Fruit fly (Drosophila melanogaster) whole organism, embryonic: ENCODE measurements around the gene Mdr65.

Source experiments
- Atf-2 ChIP-seq: fragments of 200-800 bp; sonication (Bioruptor generic); optimal IDR thresholded peaks from 2 replicates; lab custom pipeline; 2016; ENCODE audit warnings: missing biosample characterization, missing genetic modification characterization
- Awh ChIP-seq: fragments of 200-800 bp; sonication (Bioruptor generic); IDR thresholded peaks from 2 replicates; pipeline ENCODE4, ENCODE4 v1.3.6; 2022; ENCODE audit warnings: missing biosample characterization, missing genetic modification characterization
- CG11723 ChIP-seq: fragments of 200-800 bp; sonication (Bioruptor generic); optimal IDR thresholded peaks from 2 replicates; lab custom pipeline; 2017; ENCODE audit warnings: missing biosample characterization, mild to moderate bottlenecking, missing genetic modification characterization
- CG1233 ChIP-seq: fragments of 200-800 bp; sonication (Bioruptor generic); optimal IDR thresholded peaks from 4 replicates; lab custom pipeline; 2018; ENCODE audit warnings: missing biosample characterization, mild to moderate bottlenecking, missing genetic modification characterization
- CG12659 ChIP-seq: fragments of 200-800 bp; sonication (Bioruptor generic); optimal IDR thresholded peaks from 3 replicates; lab custom pipeline; 2017; ENCODE audit warnings: mild to moderate bottlenecking, missing biosample characterization, missing genetic modification reagents, missing genetic modification characterization
- CG13287 ChIP-seq: fragments of 200-800 bp; sonication (Bioruptor generic); IDR thresholded peaks from 2 replicates; pipeline ENCODE4 v1.3.6; 2022; ENCODE audit warnings: missing biosample characterization, missing genetic modification characterization; ENCODE audit not compliant: partially characterized antibody
- CG13624 ChIP-seq: fragments of 200-800 bp; sonication (Bioruptor generic); optimal IDR thresholded peaks from 2 replicates; lab custom pipeline; 2016; ENCODE audit warnings: missing biosample characterization, missing genetic modification characterization
- CG1529 ChIP-seq: fragments of 200-800 bp; sonication (Bioruptor generic); optimal IDR thresholded peaks from 3 replicates; lab custom pipeline; 2018; ENCODE audit warnings: missing biosample characterization, missing genetic modification characterization
- CG1602 ChIP-seq: fragments of 200-800 bp; sonication (Bioruptor generic); optimal IDR thresholded peaks from 3 replicates; lab custom pipeline; 2016; ENCODE audit warnings: missing biosample characterization, missing genetic modification characterization
- CG18764 ChIP-seq: fragments of 200-800 bp; sonication (Bioruptor generic); optimal IDR thresholded peaks from 3 replicates; lab custom pipeline; 2016; ENCODE audit warnings: missing biosample characterization, missing genetic modification characterization
- CG2202 ChIP-seq: fragments of 200-800 bp; sonication (Bioruptor generic); optimal IDR thresholded peaks from 2 replicates; lab custom pipeline; 2018; ENCODE audit warnings: missing biosample characterization, mild to moderate bottlenecking, missing genetic modification characterization
- CG2678 ChIP-seq: fragments of 200-800 bp; sonication (Bioruptor generic); optimal IDR thresholded peaks from 3 replicates; lab custom pipeline; 2019; ENCODE audit warnings: missing biosample characterization, mild to moderate bottlenecking, missing genetic modification characterization, moderate library complexity
- CG2712 ChIP-seq: fragments of 200-800 bp; optimal IDR thresholded peaks from 3 replicates; lab custom pipeline; 2019; ENCODE audit warnings: missing biosample characterization, mild to moderate bottlenecking, missing genetic modification characterization, moderate library complexity
- CG3847 ChIP-seq: fragments of 200-800 bp; sonication (Bioruptor generic); IDR thresholded peaks from 2 replicates; pipeline ENCODE4 v1.3.6; 2022; ENCODE audit warnings: missing biosample characterization, missing genetic modification characterization
- CG3995 ChIP-seq: fragments of 200-800 bp; sonication (Bioruptor generic); optimal IDR thresholded peaks from 3 replicates; lab custom pipeline; 2016; ENCODE audit warnings: missing biosample characterization, missing genetic modification characterization
- CG6272 ChIP-seq: fragments of 200-800 bp; sonication (Bioruptor generic); IDR thresholded peaks from 2 replicates; pipeline ENCODE4 v1.3.6; 2022; ENCODE audit warnings: missing biosample characterization, missing genetic modification characterization
- CG6791 ChIP-seq: fragments of 200-800 bp; sonication (Bioruptor generic); IDR thresholded peaks from 3 replicates; pipeline ENCODE4 v1.3.6; 2022; ENCODE audit warnings: missing biosample characterization, missing genetic modification characterization; ENCODE audit not compliant: partially characterized antibody
- CG8388 ChIP-seq: fragments of 200-800 bp; sonication (Bioruptor generic); optimal IDR thresholded peaks from 2 replicates; lab custom pipeline; 2019; ENCODE audit warnings: missing biosample characterization, mild to moderate bottlenecking, missing genetic modification characterization, moderate library complexity
- CG8924 ChIP-seq: fragments of 200-800 bp; optimal IDR thresholded peaks from 3 replicates; lab custom pipeline; 2019; ENCODE audit warnings: missing biosample characterization, mild to moderate bottlenecking, missing genetic modification characterization, moderate library complexity
- CG9727 ChIP-seq: fragments of 200-800 bp; sonication (Bioruptor generic); optimal IDR thresholded peaks from 3 replicates; lab custom pipeline; 2017; ENCODE audit warnings: missing biosample characterization, mild to moderate bottlenecking, missing genetic modification characterization
- Camta ChIP-seq: fragments of 200-800 bp; sonication (Bioruptor generic); optimal IDR thresholded peaks from 2 replicates; lab custom pipeline; 2016; ENCODE audit warnings: missing biosample characterization, missing genetic modification characterization
- CrebB ChIP-seq: fragments of 200-800 bp; sonication (Bioruptor generic); optimal IDR thresholded peaks from 3 replicates; lab custom pipeline; 2018; ENCODE audit warnings: missing biosample characterization, mild to moderate bottlenecking, missing genetic modification characterization
- D19A ChIP-seq: fragments of 200-800 bp; optimal IDR thresholded peaks from 3 replicates; lab custom pipeline; 2019; ENCODE audit warnings: missing biosample characterization, mild to moderate bottlenecking, missing genetic modification characterization, moderate library complexity
- Nf-YB ChIP-seq: fragments of 200-800 bp; sonication (Bioruptor generic); optimal IDR thresholded peaks from 3 replicates; lab custom pipeline; 2019; ENCODE audit warnings: missing biosample characterization, mild to moderate bottlenecking, missing genetic modification characterization, moderate library complexity
- Nf-YC ChIP-seq: fragments of 200-800 bp; optimal IDR thresholded peaks from 3 replicates; lab custom pipeline; 2019; ENCODE audit warnings: missing biosample characterization, mild to moderate bottlenecking, missing genetic modification characterization, moderate library complexity
- NfI ChIP-seq: fragments of 200-800 bp; sonication (Bioruptor generic); optimal IDR thresholded peaks from 3 replicates; lab custom pipeline; 2018; ENCODE audit warnings: missing biosample characterization, mild to moderate bottlenecking, missing genetic modification characterization, moderate library complexity
- Sry-δ ChIP-seq: fragments of 200-800 bp; sonication (Bioruptor generic); optimal IDR thresholded peaks from 2 replicates; lab custom pipeline; 2016; ENCODE audit warnings: missing biosample characterization, missing genetic modification characterization
- aop ChIP-seq: fragments of 200-800 bp; sonication (Bioruptor generic); IDR thresholded peaks from 2 replicates; pipeline ENCODE4 v1.3.6; 2022; ENCODE audit warnings: missing biosample characterization, missing genetic modification characterization
- bigmax ChIP-seq: fragments of 200-800 bp; sonication (Bioruptor generic); optimal IDR thresholded peaks from 2 replicates; lab custom pipeline; 2018; ENCODE audit warnings: missing biosample characterization, mild to moderate bottlenecking, missing genetic modification characterization
- bowl ChIP-seq: fragments of 200-800 bp; sonication (Bioruptor generic); IDR thresholded peaks from 2 replicates; pipeline ENCODE4 v1.3.6; 2022; ENCODE audit warnings: missing biosample characterization, missing genetic modification characterization
- br ChIP-seq: fragments of >200 bp; optimal IDR thresholded peaks from 2 replicates; lab custom pipeline; 2017
- btn ChIP-seq: fragments of 200-800 bp; sonication (Bioruptor generic); optimal IDR thresholded peaks from 2 replicates; lab custom pipeline; 2016; ENCODE audit warnings: missing biosample characterization, missing genetic modification characterization
- cg ChIP-seq: fragments of 200-800 bp; sonication (Bioruptor generic); optimal IDR thresholded peaks from 3 replicates; lab custom pipeline; 2019; ENCODE audit warnings: missing biosample characterization, mild to moderate bottlenecking, missing genetic modification characterization, moderate library complexity
- crol ChIP-seq: fragments of 200-800 bp; sonication (Bioruptor generic); IDR thresholded peaks from 2 replicates; pipeline ENCODE4 v1.3.6; 2022; ENCODE audit warnings: missing biosample characterization, missing genetic modification characterization
- dm ChIP-seq: fragments of 200-800 bp; sonication (Bioruptor generic); optimal IDR thresholded peaks from 3 replicates; lab custom pipeline; 2016; ENCODE audit warnings: missing biosample characterization, missing genetic modification characterization
- emc ChIP-seq: fragments of 200-800 bp; sonication (Bioruptor generic); optimal IDR thresholded peaks from 2 replicates; lab custom pipeline; 2016; ENCODE audit warnings: missing biosample characterization, missing genetic modification characterization
- gfzf ChIP-seq: fragments of 200-800 bp; sonication (Bioruptor generic); optimal IDR thresholded peaks from 2 replicates; lab custom pipeline; 2016; ENCODE audit warnings: missing biosample characterization, mild to moderate bottlenecking, missing genetic modification characterization, moderate library complexity
- gt ChIP-seq: fragments of 200-800 bp; sonication (Bioruptor generic); IDR thresholded peaks from 2 replicates; pipeline ENCODE4 v1.3.6; 2022; ENCODE audit warnings: missing biosample characterization, missing genetic modification characterization
- hb ChIP-seq: fragments of 200-800 bp; sonication (Bioruptor generic); IDR thresholded peaks from 3 replicates; pipeline ENCODE4 v1.3.6; 2022; ENCODE audit warnings: missing biosample characterization, missing genetic modification characterization; ENCODE audit not compliant: partially characterized antibody
- hkb ChIP-seq, 2 experiments: fragments of 200-800 bp in 1 of 2; fragments of >200 bp in 1 of 2; sonication (Bioruptor generic) in 1 of 2; IDR thresholded peaks in 1 of 2; optimal IDR thresholded peaks in 1 of 2; 2 replicates each; pipeline versions ENCODE4 v1.3.6 to Lab custom; 2017 to 2022; ENCODE audit warnings: missing biosample characterization in 1 of 2, missing genetic modification characterization in 1 of 2
- inv ChIP-seq: fragments of 200-800 bp; sonication (Bioruptor generic); IDR thresholded peaks from 2 replicates; pipeline ENCODE4 v1.3.6; 2022; ENCODE audit warnings: missing biosample characterization, missing genetic modification characterization; ENCODE audit not compliant: partially characterized antibody
- jigr1 ChIP-seq: fragments of 200-800 bp; sonication (Bioruptor generic); IDR thresholded peaks from 3 replicates; pipeline ENCODE4 v1.3.6; 2022; ENCODE audit warnings: missing biosample characterization, missing genetic modification characterization
- kah ChIP-seq: fragments of 200-800 bp; sonication (Bioruptor generic); optimal IDR thresholded peaks from 2 replicates; lab custom pipeline; 2018; ENCODE audit warnings: missing biosample characterization, mild to moderate bottlenecking, missing genetic modification characterization
- lab ChIP-seq: fragments of 200-800 bp; sonication (Bioruptor generic); optimal IDR thresholded peaks from 3 replicates; lab custom pipeline; 2017; ENCODE audit warnings: missing biosample characterization, missing genetic modification characterization, mild to moderate bottlenecking, moderate library complexity, missing genetic modification reagents
- odd ChIP-seq: fragments of 200-800 bp; sonication (Bioruptor generic); optimal IDR thresholded peaks from 2 replicates; lab custom pipeline; 2017; ENCODE audit warnings: missing biosample characterization, mild to moderate bottlenecking, missing genetic modification characterization
- row ChIP-seq: fragments of 200-800 bp; sonication (Bioruptor generic); IDR thresholded peaks from 3 replicates; pipeline ENCODE4 v1.3.6; 2022; ENCODE audit warnings: missing biosample characterization, missing genetic modification characterization
- salm ChIP-seq: fragments of 200-800 bp; sonication (Bioruptor generic); optimal IDR thresholded peaks from 2 replicates; lab custom pipeline; 2018; ENCODE audit warnings: missing biosample characterization, mild to moderate bottlenecking, missing genetic modification characterization
- slou ChIP-seq: fragments of 200-800 bp; sonication (Bioruptor generic); optimal IDR thresholded peaks from 3 replicates; lab custom pipeline; 2016; ENCODE audit warnings: missing biosample characterization, missing genetic modification characterization
- toy ChIP-seq: fragments of 200-800 bp; sonication (Bioruptor generic); IDR thresholded peaks from 2 replicates; pipeline ENCODE4 v1.3.6; 2022; ENCODE audit warnings: missing biosample characterization, missing genetic modification characterization

Mdr65 gene

DNA sequence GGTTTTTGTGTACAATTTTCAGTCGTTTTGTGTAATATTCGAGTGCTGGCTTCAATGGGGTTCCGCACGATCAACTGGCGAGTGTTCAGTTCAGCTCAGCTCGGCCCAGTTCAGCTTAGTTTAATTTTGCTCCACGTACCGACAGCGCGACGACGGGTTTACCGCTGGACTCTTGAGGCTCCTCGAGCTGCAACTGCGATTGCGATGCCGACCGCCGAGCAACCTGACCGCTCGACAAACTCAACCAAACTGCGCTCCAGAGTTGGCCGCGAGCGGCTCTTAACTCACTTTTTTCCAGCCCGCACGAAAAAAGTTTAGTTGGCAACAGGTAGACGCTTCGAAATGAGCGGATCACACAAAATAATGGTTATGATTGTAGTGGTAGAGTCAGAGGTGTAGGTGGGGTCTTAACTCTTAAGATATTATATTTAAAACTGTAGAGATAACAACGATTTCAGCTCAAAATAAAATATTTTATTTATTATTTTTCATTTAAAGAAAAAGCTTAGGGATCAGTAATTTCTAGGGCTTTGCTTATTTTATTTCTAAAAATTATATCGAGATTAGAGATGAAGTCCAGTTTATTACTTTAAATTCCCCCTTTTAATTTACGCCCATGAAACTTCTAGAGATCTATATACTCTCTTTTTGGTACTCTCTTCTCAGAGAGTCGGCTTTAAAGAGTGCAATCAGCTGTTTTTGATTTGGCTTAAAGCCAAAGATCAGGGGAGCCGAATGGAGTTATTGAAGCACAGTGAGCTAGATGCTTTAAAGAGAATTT, 11.1 kb upstream of the Mdr65 start, which contains the start of gene Best2 (continued):
- TF ChIP-seq D19A (peak; percentile 82), crol (GFP tag; lab: Robert Waterston, UW) (no peak), Nf-YC (peak; percentile 88), btn (peak; percentile 45), CG12659 (peak; percentile 89), cg (GFP tag; lab: Kevin White, UChicago) (peak; percentile 69), CG6272 (peak; percentile 94), hkb (optimal IDR thresholded peaks at IDR 0.05; lab: Kevin White, UChicago) (no peak), hkb (GFP tag; IDR thresholded peaks at IDR 0.05; lab: Robert Waterston, UW) (peak; percentile 96), CG13624 (GFP tag; lab: Kevin White, UChicago) (peak; percentile 78), CG3847 (GFP tag; lab: Robert Waterston, UW) (peak; percentile 95), CrebB (tag; lab: Kevin White, UChicago) (peak; percentile 50), dm (GFP tag; lab: Kevin White, UChicago) (peak; percentile 36), NfI (GFP tag; lab: Kevin White, UChicago) (peak; percentile 84), CG9727 (GFP tag; lab: Kevin White, UChicago) (peak; percentile 87), Atf-2 (GFP tag; lab: Kevin White, UChicago) (peak; percentile 59), CG1233 (GFP tag; lab: Kevin White, UChicago) (peak; percentile 82), CG8924 (tag; lab: Kevin White, UChicago) (peak; percentile 92), CG6791 (GFP tag; lab: Robert Waterston, UW) (no peak), br (lab: Kevin White, UChicago) (no peak), CG3995 (peak; percentile 26), odd (peak; percentile 82), salm (tag; lab: Kevin White, UChicago) (peak; percentile 62), slou (GFP tag; lab: Kevin White, UChicago) (peak; percentile 77), jigr1 (GFP tag; lab: Robert Waterston, UW) (peak; percentile 76; the same call in 2 of the 3 replicates), Awh (GFP tag; lab: Robert Waterston, UW) (peak; percentile 78), bowl (GFP tag; lab: Robert Waterston, UW) (peak; percentile 26; the same call in 1 of the 2 replicates), row (peak; percentile 95), CG11723 (GFP tag; lab: Kevin White, UChicago) (peak; percentile 61), Nf-YB (GFP tag; lab: Kevin White, UChicago) (peak; percentile 69), Camta (GFP tag; lab: Kevin White, UChicago) (peak; percentile 63), gfzf (GFP tag; lab: Kevin White, UChicago) (no peak), CG1602 (peak; percentile 77), CG1529 (GFP tag; lab: Kevin White, UChicago) (peak; percentile 67), gt (GFP tag; lab: Robert Waterston, UW) (peak; percentile 76), hb (GFP tag; lab: Robert Waterston, UW) (no peak), CG2712 (tag; lab: Kevin White, UChicago) (peak; percentile 92), aop (GFP tag; lab: Robert Waterston, UW) (no peak), CG18764 (peak; percentile 52), emc (GFP tag; lab: Kevin White, UChicago) (peak; percentile 43), toy (GFP tag; lab: Robert Waterston, UW) (peak; percentile 83; the same call in 1 of the 2 replicates), CG2202 (tag; lab: Kevin White, UChicago) (peak; percentile 50), kah (peak; percentile 59), CG8388 (GFP tag; lab: Kevin White, UChicago) (peak; percentile 85), inv (GFP tag; lab: Robert Waterston, UW) (no peak), CG13287 (GFP tag; lab: Robert Waterston, UW) (no peak; the same call in 1 of the 2 replicates), CG2678 (tag; lab: Kevin White, UChicago) (peak; percentile 94), lab (GFP tag; lab: Kevin White, UChicago) (peak; percentile 88), Sry-δ (peak; percentile 22), bigmax (no peak)
